Fruit fly (Drosophila melanogaster) whole organism, prepupa: ENCODE measurements around the gene FoxP.

ENCODE experiments used
- Blimp-1 ChIP-seq: fragments of 200-800 bp; sonication (Bioruptor generic); optimal IDR thresholded peaks from 3 replicates; lab custom pipeline; 2017; ENCODE audit warnings: missing biosample characterization, missing genetic modification characterization, mild to moderate bottlenecking, moderate library complexity, missing genetic modification reagents
- CG11902 ChIP-seq: fragments of 200-800 bp; sonication (Bioruptor generic); optimal IDR thresholded peaks from 3 replicates; lab custom pipeline; 2016; ENCODE audit warnings: missing biosample characterization, missing genetic modification characterization
- CG6808 ChIP-seq: fragments of 200-800 bp; sonication (Bioruptor generic); optimal IDR thresholded peaks from 3 replicates; lab custom pipeline; 2017; ENCODE audit warnings: missing biosample characterization, missing genetic modification characterization, mild to moderate bottlenecking, moderate library complexity, missing genetic modification reagents
- CG8119 ChIP-seq: fragments of 200-800 bp; sonication (Bioruptor generic); IDR thresholded peaks from 3 replicates; pipeline ENCODE4 v1.3.6; 2022; ENCODE audit warnings: missing biosample characterization, missing genetic modification characterization
- CG9139 ChIP-seq: fragments of 200-800 bp; sonication (Bioruptor generic); optimal IDR thresholded peaks from 3 replicates; lab custom pipeline; 2017; ENCODE audit warnings: missing biosample characterization, mild to moderate bottlenecking, missing genetic modification characterization
- Eip78C ChIP-seq: fragments of 200-800 bp; sonication (Bioruptor generic); peaks from one replicate; lab custom pipeline; 2016; ENCODE audit warnings: missing biosample characterization, missing genetic modification characterization
- Hr4 ChIP-seq: fragments of 200-800 bp; sonication (Bioruptor generic); optimal IDR thresholded peaks from 3 replicates; lab custom pipeline; 2016; ENCODE audit warnings: missing biosample characterization, missing genetic modification characterization
- Lpt ChIP-seq: fragments of 200-800 bp; sonication (Bioruptor generic); optimal IDR thresholded peaks from 3 replicates; lab custom pipeline; 2016; ENCODE audit warnings: missing biosample characterization, missing genetic modification characterization
- cyc ChIP-seq: fragments of 200-800 bp; sonication (Bioruptor generic); optimal IDR thresholded peaks from 3 replicates; lab custom pipeline; 2016; ENCODE audit warnings: missing biosample characterization, missing genetic modification characterization
- dac ChIP-seq: fragments of 200-800 bp; sonication (Bioruptor generic); optimal IDR thresholded peaks from 2 replicates; lab custom pipeline; 2017; ENCODE audit warnings: missing biosample characterization, mild to moderate bottlenecking, missing genetic modification characterization
- pdm3 ChIP-seq: fragments of 200-800 bp; sonication (Bioruptor generic); optimal IDR thresholded peaks from 3 replicates; lab custom pipeline; 2016; ENCODE audit warnings: missing biosample characterization, missing genetic modification characterization

- TF ChIP-seq CG11902 (no peak), Eip78C (no peak), dac (GFP tag; lab: Kevin White, UChicago) (no peak), pdm3 (no peak), cyc (no peak), Lpt (no peak), CG9139 (GFP tag; lab: Kevin White, UChicago) (no peak), Blimp-1 (no peak), Hr4 (no peak), CG6808 (GFP tag; lab: Kevin White, UChicago) (no peak), CG8119 (GFP tag; lab: Robert Waterston, UW) (no peak)
Observed at dm6 chr3R:9743995-9744394, 13.3 kb upstream of the FoxP start.
